Worm (Caenorhabditis elegans) whole organism, L4 larva: Measurements from ENCODE around the gene oac-53.

Source experiments
- F26F4.8 ChIP-seq: fragments of 200-800 bp; sonication (Bioruptor generic); conservative IDR thresholded peaks from 2 replicates; pipeline ENCODE4 v1.3.6; 2022; ENCODE audit warnings: missing genetic modification characterization, missing compliant biosample characterization
- aly-2 ChIP-seq: sonication (generic microtip); optimal IDR thresholded peaks from 2 replicates; lab custom pipeline; 2018; ENCODE audit warnings: missing biosample characterization, missing genetic modification characterization
- ama-1 ChIP-seq: fragments of 150-350 bp; optimal IDR thresholded peaks from 2 replicates; lab custom pipeline; 2014; ENCODE audit warnings: inconsistent platforms, mixed read lengths
- ces-1 ChIP-seq: fragments of 150-350 bp; sonication (generic microtip); optimal IDR thresholded peaks from 4 replicates; lab custom pipeline; 2014; ENCODE audit warnings: missing biosample characterization, missing genetic modification reagents, missing genetic modification characterization
- ctbp-1 ChIP-seq: fragments of 200-800 bp; sonication (Bioruptor generic); IDR thresholded peaks from 2 replicates; pipeline ENCODE4 v1.3.6; 2022; ENCODE audit warnings: missing genetic modification reagents, missing genetic modification characterization, missing compliant biosample characterization
- gei-8 ChIP-seq: fragments of 200-800 bp; sonication (Bioruptor generic); optimal IDR thresholded peaks from 2 replicates; lab custom pipeline; 2018; ENCODE audit warnings: mild to moderate bottlenecking, missing genetic modification characterization, missing compliant biosample characterization
- jun-1 ChIP-seq: fragments of 150-350 bp; optimal IDR thresholded peaks from 2 replicates; lab custom pipeline; 2014; ENCODE audit warnings: missing biosample characterization, missing genetic modification reagents, missing genetic modification characterization
- lin-15B ChIP-seq: fragments of 150-350 bp; sonication (generic microtip); optimal IDR thresholded peaks from 3 replicates; lab custom pipeline; 2014; ENCODE audit warnings: missing biosample characterization, missing genetic modification characterization
- mep-1 ChIP-seq: fragments of 150-350 bp; sonication (generic microtip); optimal IDR thresholded peaks from 3 replicates; lab custom pipeline; 2014; ENCODE audit warnings: missing biosample characterization, missing genetic modification characterization
- nhr-11 ChIP-seq: fragments of 150-350 bp; optimal IDR thresholded peaks from 2 replicates; lab custom pipeline; 2014; ENCODE audit warnings: missing biosample characterization, missing genetic modification characterization
- nhr-237 ChIP-seq: sonication (generic microtip); optimal IDR thresholded peaks from 2 replicates; lab custom pipeline; 2017; ENCODE audit warnings: missing biosample characterization, missing genetic modification characterization
- nhr-25 ChIP-seq: sonication (generic microtip); optimal IDR thresholded peaks from 2 replicates; lab custom pipeline; 2017; ENCODE audit warnings: missing genetic modification characterization, mild to moderate bottlenecking, missing compliant biosample characterization, antibody characterized with exemption, moderate library complexity, borderline replicate concordance; ENCODE audit not compliant: insufficient read depth
- nhr-76 ChIP-seq: fragments of 150-350 bp; optimal IDR thresholded peaks from 2 replicates; lab custom pipeline; 2014; ENCODE audit warnings: missing biosample characterization, missing genetic modification characterization
- snpc-4 ChIP-seq: fragments of 150-350 bp; optimal IDR thresholded peaks from 2 replicates; lab custom pipeline; 2014; ENCODE audit warnings: missing biosample characterization, missing genetic modification characterization

DNA sequence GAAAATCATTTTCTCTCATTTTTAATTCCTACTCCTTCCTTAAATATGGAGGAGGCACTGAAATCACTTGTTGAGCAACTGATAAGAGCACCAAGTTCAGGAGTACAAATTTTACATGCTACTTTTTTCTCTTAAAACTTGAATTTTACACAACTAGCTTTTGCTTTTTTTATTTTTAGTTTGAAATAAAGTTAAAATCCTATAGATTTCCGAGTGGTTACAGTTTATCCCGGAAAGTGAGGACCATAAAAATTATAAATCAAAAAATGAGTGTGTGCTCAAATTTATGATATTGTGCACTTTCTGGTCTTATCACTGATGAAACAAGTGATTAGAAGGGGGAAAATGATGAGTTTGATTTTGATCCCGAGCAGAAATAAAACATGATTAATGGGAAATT lies at the start of gene oac-53:
- TF ChIP-seq ama-1 (lab: Kevin White, UChicago) (no peak), aly-2 (no peak), nhr-237 (no peak), mep-1 (tag; lab: Kevin White, UChicago) (no peak), ctbp-1 (no peak), gei-8 (GFP tag; lab: Kevin White, UChicago) (no peak), lin-15B (tag; lab: Kevin White, UChicago) (no peak), nhr-25 (tag; lab: Kevin White, UChicago) (no peak), F26F4.8 (GFP tag; lab: Robert Waterston, UW) (no peak), ces-1 (GFP tag; lab: Kevin White, UChicago) (no peak), snpc-4 (no peak), nhr-11 (tag; lab: Kevin White, UChicago) (no peak), jun-1 (tag; lab: Kevin White, UChicago) (no peak), nhr-76 (no peak)
